Fruit fly (Drosophila melanogaster) whole organism, embryonic: ENCODE results near the gene CG31808.

ENCODE experiments used
- B-H1 ChIP-seq: fragments of 200-800 bp; sonication (Bioruptor generic); IDR thresholded peaks from 3 replicates; pipeline ENCODE4 v1.3.6; 2022; ENCODE audit warnings: missing biosample characterization, missing genetic modification characterization
- BEAF-32 ChIP-seq: fragments of 200-800 bp; sonication (Bioruptor generic); optimal IDR thresholded peaks from 3 replicates; lab custom pipeline; 2017; ENCODE audit warnings: missing biosample characterization, missing genetic modification characterization, mild to moderate bottlenecking, moderate library complexity, missing genetic modification reagents
- Bgb ChIP-seq: fragments of 200-800 bp; sonication (Bioruptor generic); IDR thresholded peaks from 2 replicates; pipeline ENCODE4 v1.3.6; 2022; ENCODE audit warnings: missing biosample characterization, missing genetic modification characterization; ENCODE audit not compliant: partially characterized antibody
- C15 ChIP-seq: fragments of 200-800 bp; sonication (Bioruptor generic); IDR thresholded peaks from 3 replicates; pipeline ENCODE4 v1.3.6; 2022; ENCODE audit warnings: missing biosample characterization, missing genetic modification characterization
- CG10209 ChIP-seq: fragments of 200-800 bp; sonication (Bioruptor generic); optimal IDR thresholded peaks from 3 replicates; lab custom pipeline; 2017; ENCODE audit warnings: missing biosample characterization, mild to moderate bottlenecking, missing genetic modification characterization, missing genetic modification reagents
- CG12659 ChIP-seq: fragments of 200-800 bp; sonication (Bioruptor generic); optimal IDR thresholded peaks from 3 replicates; lab custom pipeline; 2017; ENCODE audit warnings: mild to moderate bottlenecking, missing biosample characterization, missing genetic modification reagents, missing genetic modification characterization
- CG12769 ChIP-seq: fragments of 200-800 bp; sonication (Bioruptor generic); optimal IDR thresholded peaks from 2 replicates; lab custom pipeline; 2019; ENCODE audit warnings: missing biosample characterization, mild to moderate bottlenecking, missing genetic modification characterization, moderate library complexity
- CG15479 ChIP-seq: fragments of 200-800 bp; sonication (Bioruptor generic); optimal IDR thresholded peaks from 3 replicates; lab custom pipeline; 2019; ENCODE audit warnings: missing biosample characterization, mild to moderate bottlenecking, missing genetic modification characterization, moderate library complexity
- CG1602 ChIP-seq: fragments of 200-800 bp; sonication (Bioruptor generic); optimal IDR thresholded peaks from 3 replicates; lab custom pipeline; 2016; ENCODE audit warnings: missing biosample characterization, missing genetic modification characterization
- CG1603 ChIP-seq: fragments of 200-800 bp; sonication (Bioruptor generic); optimal IDR thresholded peaks from 2 replicates; lab custom pipeline; 2019; ENCODE audit warnings: missing biosample characterization, mild to moderate bottlenecking, missing genetic modification characterization, moderate library complexity
- CG16779 ChIP-seq: fragments of 200-800 bp; sonication (Bioruptor generic); IDR thresholded peaks from 2 replicates; pipeline ENCODE4 v1.3.6; 2022; ENCODE audit warnings: missing biosample characterization, missing genetic modification characterization
- CG16815 ChIP-seq: fragments of 200-800 bp; sonication (Bioruptor generic); optimal IDR thresholded peaks from 3 replicates; lab custom pipeline; 2017; ENCODE audit warnings: missing biosample characterization, mild to moderate bottlenecking, missing genetic modification characterization
- CG17912 ChIP-seq: fragments of 200-800 bp; sonication (Bioruptor generic); optimal IDR thresholded peaks from 2 replicates; lab custom pipeline; 2018; ENCODE audit warnings: missing biosample characterization, mild to moderate bottlenecking, missing genetic modification characterization
- CG1792 ChIP-seq: fragments of 200-800 bp; sonication (Bioruptor generic); optimal IDR thresholded peaks from 2 replicates; lab custom pipeline; 2016; ENCODE audit warnings: missing biosample characterization, missing genetic modification characterization
- CG2202 ChIP-seq: fragments of 200-800 bp; sonication (Bioruptor generic); optimal IDR thresholded peaks from 2 replicates; lab custom pipeline; 2018; ENCODE audit warnings: missing biosample characterization, mild to moderate bottlenecking, missing genetic modification characterization
- CG2712 ChIP-seq: fragments of 200-800 bp; optimal IDR thresholded peaks from 3 replicates; lab custom pipeline; 2019; ENCODE audit warnings: missing biosample characterization, mild to moderate bottlenecking, missing genetic modification characterization, moderate library complexity
- CG31441 ChIP-seq: fragments of 200-800 bp; sonication (Bioruptor generic); IDR thresholded peaks from 2 replicates; pipeline ENCODE4 v1.3.6; 2022; ENCODE audit warnings: missing biosample characterization, missing genetic modification characterization
- CG34422 ChIP-seq: fragments of 200-800 bp; sonication (Bioruptor generic); IDR thresholded peaks from 3 replicates; pipeline ENCODE4 v1.3.6; 2022; ENCODE audit warnings: missing biosample characterization, missing genetic modification characterization
- CG6813 ChIP-seq: fragments of 200-800 bp; sonication (Bioruptor generic); optimal IDR thresholded peaks from 2 replicates; lab custom pipeline; 2017; ENCODE audit warnings: missing biosample characterization, missing genetic modification characterization, mild to moderate bottlenecking, moderate library complexity, missing genetic modification reagents
- CG7745 ChIP-seq: fragments of 200-800 bp; sonication (Bioruptor generic); optimal IDR thresholded peaks from 2 replicates; lab custom pipeline; 2018; ENCODE audit warnings: missing biosample characterization, mild to moderate bottlenecking, missing genetic modification characterization, moderate library complexity
- CG7839 ChIP-seq: fragments of 200-800 bp; sonication (Bioruptor generic); optimal IDR thresholded peaks from 3 replicates; lab custom pipeline; 2018; ENCODE audit warnings: missing biosample characterization, mild to moderate bottlenecking, missing genetic modification characterization, moderate library complexity
- CG7928 ChIP-seq: fragments of 200-800 bp; sonication (Bioruptor generic); optimal IDR thresholded peaks from 2 replicates; lab custom pipeline; 2017; ENCODE audit warnings: missing biosample characterization, mild to moderate bottlenecking, missing genetic modification characterization
- CG8765 ChIP-seq: fragments of 200-800 bp; sonication (Bioruptor generic); IDR thresholded peaks from 2 replicates; pipeline ENCODE4 v1.3.6; 2022; ENCODE audit warnings: missing biosample characterization, missing genetic modification characterization
- Camta ChIP-seq: fragments of 200-800 bp; sonication (Bioruptor generic); optimal IDR thresholded peaks from 2 replicates; lab custom pipeline; 2016; ENCODE audit warnings: missing biosample characterization, missing genetic modification characterization
- Chrac-16 ChIP-seq: fragments of 200-800 bp; sonication (Bioruptor generic); optimal IDR thresholded peaks from 3 replicates; lab custom pipeline; 2016; ENCODE audit warnings: missing biosample characterization, missing genetic modification characterization
- CkIIα-i1 ChIP-seq: fragments of 200-800 bp; sonication (Bioruptor generic); IDR thresholded peaks from 2 replicates; pipeline ENCODE4 v1.3.6; 2022; ENCODE audit warnings: missing biosample characterization, missing genetic modification characterization
- E2f1 ChIP-seq: fragments of 200-800 bp; sonication (Bioruptor generic); IDR thresholded peaks from 2 replicates; pipeline ENCODE4 v1.3.6; 2022; ENCODE audit warnings: missing biosample characterization, missing genetic modification characterization
- Fer1 ChIP-seq: fragments of 200-800 bp; sonication (Bioruptor generic); optimal IDR thresholded peaks from 2 replicates; lab custom pipeline; 2017; ENCODE audit warnings: missing biosample characterization, mild to moderate bottlenecking, missing genetic modification characterization
- Hsf ChIP-seq: fragments of 200-800 bp; sonication (Bioruptor generic); optimal IDR thresholded peaks from 3 replicates; lab custom pipeline; 2016; ENCODE audit warnings: missing biosample characterization, missing genetic modification characterization
- Lpt ChIP-seq: fragments of >200 bp; optimal IDR thresholded peaks from 2 replicates; lab custom pipeline; 2018; ENCODE audit warnings: missing biosample characterization, missing genetic modification characterization
- Meics ChIP-seq: fragments of 200-800 bp; sonication (Bioruptor generic); optimal IDR thresholded peaks from 2 replicates; lab custom pipeline; 2017; ENCODE audit warnings: missing biosample characterization, mild to moderate bottlenecking, missing genetic modification characterization
- Nf-YB ChIP-seq: fragments of 200-800 bp; sonication (Bioruptor generic); optimal IDR thresholded peaks from 3 replicates; lab custom pipeline; 2019; ENCODE audit warnings: missing biosample characterization, mild to moderate bottlenecking, missing genetic modification characterization, moderate library complexity
- TFAM ChIP-seq: fragments of 200-800 bp; sonication (Bioruptor generic); optimal IDR thresholded peaks from 2 replicates; lab custom pipeline; 2017; ENCODE audit warnings: missing biosample characterization, missing genetic modification characterization, inconsistent platforms
- Trl ChIP-seq, 3 experiments: fragments of >200 bp in 2 of 3; fragments of 200-800 bp in 1 of 3; sonication (Bioruptor generic) in 1 of 3; optimal IDR thresholded peaks; 2 replicates in 1 of 3; 3 replicates in 2 of 3; lab custom pipeline; 2016 to 2017; ENCODE audit warnings: missing biosample characterization in 1 of 3, missing genetic modification characterization in 1 of 3
- bowl ChIP-seq: fragments of 200-800 bp; sonication (Bioruptor generic); IDR thresholded peaks from 2 replicates; pipeline ENCODE4 v1.3.6; 2022; ENCODE audit warnings: missing biosample characterization, missing genetic modification characterization
- chm ChIP-seq: fragments of 200-800 bp; sonication (Bioruptor generic); IDR thresholded peaks from 2 replicates; pipeline ENCODE4 v1.3.6; 2022; ENCODE audit warnings: missing biosample characterization, missing genetic modification characterization
- dm ChIP-seq: fragments of 200-800 bp; sonication (Bioruptor generic); optimal IDR thresholded peaks from 3 replicates; lab custom pipeline; 2016; ENCODE audit warnings: missing biosample characterization, missing genetic modification characterization
- exex ChIP-seq: fragments of 200-800 bp; sonication (Bioruptor generic); optimal IDR thresholded peaks from 4 replicates; lab custom pipeline; 2018; ENCODE audit warnings: missing biosample characterization, mild to moderate bottlenecking, missing genetic modification characterization, moderate library complexity
- gsb ChIP-seq: fragments of 200-800 bp; sonication (Bioruptor generic); IDR thresholded peaks from 2 replicates; pipeline ENCODE4 v1.3.6; 2022; ENCODE audit warnings: missing biosample characterization, missing genetic modification characterization
- nmo ChIP-seq: fragments of 200-800 bp; sonication (Bioruptor generic); optimal IDR thresholded peaks from 2 replicates; lab custom pipeline; 2018; ENCODE audit warnings: missing biosample characterization, mild to moderate bottlenecking, missing genetic modification characterization, moderate library complexity
- p53 ChIP-seq: fragments of 200-800 bp; sonication (Bioruptor generic); optimal IDR thresholded peaks from 2 replicates; lab custom pipeline; 2016; ENCODE audit warnings: missing biosample characterization, missing genetic modification characterization
- pfk ChIP-seq: fragments of 200-800 bp; sonication (Bioruptor generic); optimal IDR thresholded peaks from 2 replicates; lab custom pipeline; 2018; ENCODE audit warnings: missing biosample characterization, mild to moderate bottlenecking, missing genetic modification characterization, moderate library complexity
- row ChIP-seq: fragments of 200-800 bp; sonication (Bioruptor generic); IDR thresholded peaks from 3 replicates; pipeline ENCODE4 v1.3.6; 2022; ENCODE audit warnings: missing biosample characterization, missing genetic modification characterization
- slbo ChIP-seq: fragments of 200-800 bp; sonication (Bioruptor generic); IDR thresholded peaks from 2 replicates; pipeline ENCODE4 v1.3.6; 2022; ENCODE audit warnings: missing biosample characterization, missing genetic modification characterization
- slou ChIP-seq: fragments of 200-800 bp; sonication (Bioruptor generic); optimal IDR thresholded peaks from 3 replicates; lab custom pipeline; 2016; ENCODE audit warnings: missing biosample characterization, missing genetic modification characterization
- sob ChIP-seq: fragments of 200-800 bp; sonication (Bioruptor generic); IDR thresholded peaks from 2 replicates; pipeline ENCODE4 v1.3.6; 2022; ENCODE audit warnings: missing biosample characterization, missing genetic modification characterization
- tap ChIP-seq: fragments of 200-800 bp; optimal IDR thresholded peaks from 3 replicates; lab custom pipeline; 2019; ENCODE audit warnings: missing biosample characterization, mild to moderate bottlenecking, missing genetic modification characterization, moderate library complexity
- tup ChIP-seq: fragments of 200-800 bp; sonication (Bioruptor generic); optimal IDR thresholded peaks from 2 replicates; lab custom pipeline; 2016; ENCODE audit warnings: missing biosample characterization, mild to moderate bottlenecking, missing genetic modification characterization, moderate library complexity
- unc-4 ChIP-seq: fragments of 200-800 bp; sonication (Bioruptor generic); IDR thresholded peaks from 2 replicates; pipeline ENCODE4 v1.3.6; 2022; ENCODE audit warnings: missing biosample characterization, missing genetic modification characterization; ENCODE audit not compliant: partially characterized antibody

Gene CG31808

DNA sequence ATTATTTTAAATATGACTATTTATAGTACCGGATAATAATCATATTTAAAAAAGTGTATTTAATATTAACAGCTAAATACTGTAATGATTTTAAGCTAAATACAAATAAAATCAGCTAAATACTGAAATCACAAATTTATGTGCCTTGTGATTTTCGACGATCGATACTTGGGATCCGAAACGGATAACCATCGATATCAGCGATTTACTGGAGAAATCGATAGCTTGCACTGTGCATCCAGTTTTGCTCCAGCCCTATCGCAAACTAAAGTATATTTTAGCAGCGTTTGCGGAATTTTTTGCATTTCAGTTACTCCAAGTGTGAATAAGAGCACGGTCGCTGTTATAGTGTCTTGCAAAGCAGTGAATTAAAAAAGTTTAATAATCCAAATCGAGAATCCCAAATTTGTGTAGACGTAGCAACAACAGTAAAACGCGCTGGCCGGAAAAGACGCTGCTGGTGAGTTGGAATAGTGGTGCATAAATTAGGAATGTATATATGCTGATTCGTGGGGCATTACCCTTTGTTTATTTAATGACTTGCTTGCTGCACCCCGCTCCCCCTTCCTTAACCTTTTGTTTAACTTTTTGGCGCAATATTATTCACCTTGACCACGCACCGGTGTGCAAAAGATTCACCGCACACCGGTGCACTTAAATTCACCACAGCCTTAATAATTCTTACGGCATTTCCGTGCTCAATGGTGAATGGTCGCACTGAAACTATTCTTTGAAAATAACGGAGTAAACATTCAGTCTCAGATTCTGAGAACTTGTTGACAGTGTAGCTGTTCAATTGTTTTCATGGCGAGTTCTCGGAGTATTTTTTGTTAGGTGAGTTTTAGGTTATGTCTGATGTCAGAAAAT, 35.9 kb downstream of the CG31808 start, which contains the start of the genes grp and squ (continued):
- TF ChIP-seq chm (GFP tag; lab: Robert Waterston, UW) (no peak), BEAF-32 (GFP tag; lab: Kevin White, UChicago) (peak; percentile 88), gsb (no peak), CG10209 (no peak), CG6813 (GFP tag; lab: Kevin White, UChicago) (no peak), CG12769 (tag; lab: Kevin White, UChicago) (no peak), CkIIα-i1 (GFP tag; lab: Robert Waterston, UW) (peak; percentile 9; the same call in 1 of the 2 replicates), Chrac-16 (GFP tag; lab: Kevin White, UChicago) (no peak), exex (tag; lab: Kevin White, UChicago) (no peak), dm (GFP tag; lab: Kevin White, UChicago) (peak; percentile 9), CG12659 (peak; percentile 58), CG15479 (peak; percentile 84), Hsf (peak; percentile 24), nmo (peak; percentile 31), pfk (GFP tag; lab: Kevin White, UChicago) (peak; percentile 9), CG2712 (tag; lab: Kevin White, UChicago) (peak; percentile 32), CG31441 (GFP tag; lab: Robert Waterston, UW) (peak; percentile 77), CG17912 (GFP tag; lab: Kevin White, UChicago) (no peak), CG34422 (GFP tag; lab: Robert Waterston, UW) (peak; percentile 84; the same call in 1 of the 3 replicates), Trl (optimal IDR thresholded peaks at IDR 0.05; lab: Kevin White, UChicago) (no peak), Trl (GFP tag; optimal IDR thresholded peaks at IDR 0.05; lab: Kevin White, UChicago) (no peak), bowl (GFP tag; lab: Robert Waterston, UW) (no peak), CG7839 (peak; percentile 17), unc-4 (GFP tag; lab: Robert Waterston, UW) (peak; percentile 90), E2f1 (GFP tag; lab: Robert Waterston, UW) (peak; percentile 39; the same call in 1 of the 2 replicates), CG7928 (GFP tag; lab: Kevin White, UChicago) (peak; percentile 92), CG8765 (GFP tag; lab: Robert Waterston, UW) (no peak), B-H1 (GFP tag; lab: Robert Waterston, UW) (no peak; the same call in 2 of the 3 replicates), Bgb (peak; percentile 98), row (GFP tag; lab: Robert Waterston, UW) (peak; percentile 74), CG16815 (GFP tag; lab: Kevin White, UChicago) (no peak), Lpt (no peak), CG1603 (tag; lab: Kevin White, UChicago) (peak; percentile 65), CG16779 (no peak), CG7745 (tag; lab: Kevin White, UChicago) (peak; percentile 61), TFAM (GFP tag; lab: Kevin White, UChicago) (no peak), p53 (GFP tag; lab: Kevin White, UChicago) (no peak), CG1792 (no peak), Camta (GFP tag; lab: Kevin White, UChicago) (no peak), slbo (GFP tag; lab: Robert Waterston, UW) (no peak), tup (GFP tag; lab: Kevin White, UChicago) (no peak), sob (no peak), CG2202 (tag; lab: Kevin White, UChicago) (no peak), C15 (GFP tag; lab: Robert Waterston, UW) (no peak), tap (tag; lab: Kevin White, UChicago) (no peak), CG1602 (no peak), slou (GFP tag; lab: Kevin White, UChicago) (no peak), Meics (no peak), Fer1 (GFP tag; lab: Kevin White, UChicago) (peak; percentile 7), Nf-YB (no peak)
